Worm (Caenorhabditis elegans) whole organism, L2 larva: Measurements from ENCODE around the gene T09F3.4.

Experiments
- ama-1 ChIP-seq: fragments of 150-350 bp; optimal IDR thresholded peaks from 2 replicates; lab custom pipeline; 2018; ENCODE audit warnings: inconsistent platforms
- blmp-1 ChIP-seq: sonication (generic microtip); optimal IDR thresholded peaks from 2 replicates; lab custom pipeline; 2017; ENCODE audit warnings: missing genetic modification characterization, mild to moderate bottlenecking, missing compliant biosample characterization, antibody characterized with exemption, moderate library complexity; ENCODE audit not compliant: insufficient read depth
- elt-1 ChIP-seq: fragments of 150-350 bp; optimal IDR thresholded peaks from 2 replicates; lab custom pipeline; 2014; ENCODE audit warnings: missing biosample characterization, missing genetic modification characterization
- elt-3 ChIP-seq: sonication (generic microtip); optimal IDR thresholded peaks from 2 replicates; lab custom pipeline; 2017; ENCODE audit warnings: missing biosample characterization, missing genetic modification characterization
- nhr-25 ChIP-seq: fragments of 150-350 bp; sonication (generic microtip); optimal IDR thresholded peaks from 3 replicates; lab custom pipeline; 2014; ENCODE audit warnings: missing biosample characterization, missing genetic modification characterization
- snpc-4 ChIP-seq: fragments of 150-350 bp; optimal IDR thresholded peaks from 2 replicates; lab custom pipeline; 2014; ENCODE audit warnings: missing biosample characterization, missing genetic modification characterization
- ztf-1 ChIP-seq: fragments of 200-800 bp; sonication (Bioruptor generic); conservative IDR thresholded peaks from 2 replicates; pipeline ENCODE4 v1.3.6; 2022; ENCODE audit warnings: missing genetic modification characterization, missing compliant biosample characterization
- ztf-11 ChIP-seq: sonication (generic microtip); optimal IDR thresholded peaks from 2 replicates; lab custom pipeline; 2017; ENCODE audit warnings: missing biosample characterization, missing genetic modification characterization

ce11 chrII:10446300-10446699 is 50.8 kb downstream of the T09F3.4 start:
- TF ChIP-seq elt-3 (tag; lab: Kevin White, UChicago) (no peak), snpc-4 (tag; lab: Kevin White, UChicago) (no peak), elt-1 (tag; lab: Kevin White, UChicago) (no peak), ama-1 (lab: Kevin White, UChicago) (peak; percentile 54), ztf-11 (no peak), ztf-1 (no peak), blmp-1 (peak; percentile 61), nhr-25 (peak; percentile 23)
